Worm (Caenorhabditis elegans): ENCODE measurements around the gene spig-5.
A peak's percentile ranks its signal among the peaks of the same experiment; 100 is the strongest.

Gene spig-5

DNA sequence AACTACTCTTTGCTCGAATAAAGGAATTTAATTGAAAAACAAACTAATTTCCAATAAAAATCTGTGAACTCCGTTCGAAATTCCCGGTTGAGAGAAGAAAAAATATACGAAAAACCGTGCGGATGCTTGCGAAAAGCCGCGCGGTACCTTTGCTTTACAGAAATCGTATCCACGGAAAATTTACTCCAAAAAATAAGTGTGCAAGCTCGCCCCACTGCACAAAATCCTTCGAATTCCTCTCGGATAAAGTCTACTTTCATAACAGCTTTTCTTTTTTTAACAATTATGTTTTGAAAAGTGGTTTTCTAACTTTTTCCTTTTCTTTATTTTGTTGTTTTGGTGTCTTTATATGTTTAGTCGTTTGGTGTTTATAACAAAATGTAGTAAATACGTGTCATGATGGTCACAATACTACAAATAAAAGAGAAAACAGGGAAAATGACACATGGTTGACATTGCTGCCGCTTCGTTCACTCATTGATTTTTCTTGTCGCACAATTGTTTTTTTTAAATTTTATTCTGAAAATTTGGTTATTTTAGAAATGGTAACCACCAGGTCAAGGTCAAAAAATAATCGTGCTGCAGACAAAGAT, 39.1 kb downstream of the spig-5 start, which contains the start of gene cept-2 (continued):
- TF ChIP-seq nhr-28 (tag; optimal IDR thresholded peaks at IDR 0.05), result no peak
- peak; percentile 66 for TF ChIP-seq unc-130 (tag; optimal IDR thresholded peaks at IDR 0.05)
- TF ChIP-seq ceh-63 (GFP tag; optimal IDR thresholded peaks at IDR 0.05), result no peak
- TF ChIP-seq nhr-84 (tag; optimal IDR thresholded peaks at IDR 0.05), result no peak
- TF ChIP-seq ceh-8 (GFP tag; optimal IDR thresholded peaks at IDR 0.05), result peak; percentile 84
- TF ChIP-seq elt-3 (tag; optimal IDR thresholded peaks at IDR 0.05), result peak in 3 of 6 experiments; percentile 37 to 93 (median 76)
- peak; percentile 82 for TF ChIP-seq irx-1 (tag; optimal IDR thresholded peaks at IDR 0.05)
- peak; percentile 67 for TF ChIP-seq ceh-90 (tag; optimal IDR thresholded peaks at IDR 0.05)
- no peak for TF ChIP-seq unc-62 (GFP tag; optimal IDR thresholded peaks at IDR 0.05)
- TF ChIP-seq fkh-10 (GFP tag; optimal IDR thresholded peaks at IDR 0.05), result peak; percentile 70
- peak; percentile 91 to 93 for TF ChIP-seq efl-1 (optimal IDR thresholded peaks at IDR 0.05)
- TF ChIP-seq efl-1 (GFP tag; optimal IDR thresholded peaks at IDR 0.05 in 1 of 2), result peak; percentile 85 to 98
- peak; percentile 94 for TF ChIP-seq tbx-2 (tag; optimal IDR thresholded peaks at IDR 0.05)
- TF ChIP-seq fos-1 (tag; optimal IDR thresholded peaks at IDR 0.05), result peak; percentile 71
- TF ChIP-seq tlp-1 (tag; optimal IDR thresholded peaks at IDR 0.05), result no peak
- TF ChIP-seq ceh-88 (GFP tag; IDR thresholded peaks at IDR 0.05), result peak; percentile 84
- TF ChIP-seq efl-3 (GFP tag; optimal IDR thresholded peaks at IDR 0.05), result peak; percentile 31
- TF ChIP-seq ama-1 (optimal IDR thresholded peaks at IDR 0.05), result peak; percentile 52
- peak; percentile 78 for TF ChIP-seq aly-2 (tag; optimal IDR thresholded peaks at IDR 0.05)
- peak; percentile 96 for TF ChIP-seq lin-13 (GFP tag; optimal IDR thresholded peaks at IDR 0.05)
- peak; percentile 85 for TF ChIP-seq ztf-4 (tag; optimal IDR thresholded peaks at IDR 0.05)
- peak; percentile 96 for TF ChIP-seq nhr-85 (tag)
- peak; percentile 86 to 89 (median 87) for TF ChIP-seq dpl-1 (GFP tag; optimal IDR thresholded peaks at IDR 0.05)
- peak; percentile 93 for TF ChIP-seq lir-3 (tag; optimal IDR thresholded peaks at IDR 0.05; ENCODE audit: poor library complexity)
- peak; percentile 93 to 96 for TF ChIP-seq lsy-2 (tag; optimal IDR thresholded peaks at IDR 0.05)
- peak; percentile 84 to 95 (median 94) for TF ChIP-seq ceh-82 (tag; optimal IDR thresholded peaks at IDR 0.05)
- peak; percentile 98 for TF ChIP-seq C16A3.4 (tag; optimal IDR thresholded peaks at IDR 0.05)
- peak; percentile 66 for TF ChIP-seq zip-4 (GFP tag; optimal IDR thresholded peaks at IDR 0.05)
- TF ChIP-seq nhr-90 (tag; optimal IDR thresholded peaks at IDR 0.05; ENCODE audit: poor library complexity), result peak; percentile 91
- peak; percentile 83 for TF ChIP-seq grh-1 (GFP tag; IDR thresholded peaks at IDR 0.05)
- TF ChIP-seq zag-1 (tag; optimal IDR thresholded peaks at IDR 0.05), result peak; percentile 66
- peak; percentile 91 for TF ChIP-seq egl-13 (tag; optimal IDR thresholded peaks at IDR 0.05)
- TF ChIP-seq nhr-12 (tag; optimal IDR thresholded peaks at IDR 0.05), result no peak
- no peak for TF ChIP-seq Y116A8C.19 (tag; optimal IDR thresholded peaks at IDR 0.05; ENCODE audit: borderline replicate concordance)
- peak; percentile 68 for TF ChIP-seq hpl-2 (GFP tag; optimal IDR thresholded peaks at IDR 0.05)
- TF ChIP-seq hlh-17 (GFP tag; optimal IDR thresholded peaks at IDR 0.05; ENCODE audit: borderline replicate concordance), result no peak
- TF ChIP-seq blmp-1 (tag; optimal IDR thresholded peaks at IDR 0.05), result peak; percentile 91
- peak; percentile 44; the same call in 1 of the 2 replicates for TF ChIP-seq unc-98 (GFP tag; IDR thresholded peaks at IDR 0.05)
- TF ChIP-seq lin-39 (tag; optimal IDR thresholded peaks at IDR 0.05), result peak; percentile 70
- no peak for TF ChIP-seq ces-1 (GFP tag; optimal IDR thresholded peaks at IDR 0.05)
- TF ChIP-seq vab-15 (tag; optimal IDR thresholded peaks at IDR 0.05), result peak; percentile 78
- TF ChIP-seq mab-9 (GFP tag; IDR thresholded peaks at IDR 0.05), result peak; percentile 81
- peak; percentile 89 for TF ChIP-seq snpc-4 (tag; optimal IDR thresholded peaks at IDR 0.05)
- peak; percentile 80 for TF ChIP-seq C04F5.9 (tag; optimal IDR thresholded peaks at IDR 0.05)
- TF ChIP-seq lin-14 (GFP tag; optimal IDR thresholded peaks at IDR 0.05), result peak; percentile 96
- peak; percentile 33 for TF ChIP-seq sup-37 (GFP tag; optimal IDR thresholded peaks at IDR 0.05)
- TF ChIP-seq xbp-1 (tag; optimal IDR thresholded peaks at IDR 0.05), result peak; percentile 93
- TF ChIP-seq mdl-1 (tag; optimal IDR thresholded peaks at IDR 0.05), result peak in 1 of 2 experiments; percentile 82
- peak; percentile 9 for TF ChIP-seq aha-1 (tag; optimal IDR thresholded peaks at IDR 0.05)
- TF ChIP-seq C34B4.2 (tag; optimal IDR thresholded peaks at IDR 0.05), result no peak
- no peak for TF ChIP-seq ets-5 (GFP tag; IDR thresholded peaks at IDR 0.05)
- TF ChIP-seq alr-1 (tag; optimal IDR thresholded peaks at IDR 0.05; ENCODE audit: borderline replicate concordance), result no peak
